Worm (Caenorhabditis elegans) whole organism, L4/young adult: Measurements from ENCODE around the gene ddp-1.

ENCODE experiments used
- W03F9.2 ChIP-seq: fragments of 150-350 bp; optimal IDR thresholded peaks from 2 replicates; lab custom pipeline; 2014; ENCODE audit warnings: missing biosample characterization, missing genetic modification characterization
- him-1 ChIP-seq: sonication (generic microtip); optimal IDR thresholded peaks from 2 replicates; lab custom pipeline; 2016; ENCODE audit warnings: missing genotype, missing genetic modification reagents, missing genetic modification characterization, missing compliant biosample characterization

DNA sequence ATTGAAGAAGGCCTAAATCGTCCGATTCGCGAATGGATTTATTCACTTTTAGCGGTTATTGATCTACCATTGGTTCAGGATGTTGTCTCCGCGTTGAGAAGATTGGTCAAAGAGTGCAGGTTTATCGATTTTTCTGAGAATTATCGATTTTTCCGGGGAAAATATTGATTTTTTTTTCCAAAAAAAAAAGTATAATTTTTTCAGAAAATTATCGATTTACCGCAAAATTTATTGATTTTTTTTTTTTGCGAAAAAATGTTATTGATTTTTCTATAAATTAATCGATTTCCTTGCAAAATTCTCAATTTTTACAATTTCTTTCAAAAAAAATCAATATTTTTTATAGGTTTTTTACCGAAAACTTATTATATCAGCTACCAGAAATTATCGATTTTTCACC lies 20.5 kb downstream of the ddp-1 start:
- TF ChIP-seq W03F9.2 (tag; lab: Kevin White, UChicago): no peak
- no peak for TF ChIP-seq him-1 (tag; lab: Kevin White, UChicago)
